Fruit fly (Drosophila melanogaster): ENCODE measurements around the gene CG10958.

The CG10958 gene

DNA sequence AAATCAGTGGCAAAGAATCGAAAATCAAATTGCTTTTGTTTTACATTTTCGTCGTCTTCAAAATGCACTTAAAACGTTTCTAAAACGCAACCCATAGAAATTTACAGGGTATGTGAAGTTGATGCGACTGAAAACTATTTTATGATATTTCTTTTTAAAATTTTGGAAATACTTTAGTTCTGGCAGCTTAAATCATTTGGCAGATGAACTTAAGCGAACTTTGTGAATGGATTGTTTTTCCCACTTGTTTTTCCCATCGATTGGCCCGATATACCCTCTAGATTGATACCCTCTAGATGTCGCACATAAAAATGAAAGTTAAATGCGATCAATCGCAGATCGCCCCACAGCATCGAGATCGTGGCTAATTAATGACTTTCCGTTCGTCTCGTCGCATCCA lies 5.9 kb upstream of the CG10958 start (continued):
- TF ChIP-seq CG9797 (GFP tag; optimal IDR thresholded peaks at IDR 0.05) (no peak), ci (GFP tag; IDR thresholded peaks at IDR 0.05) (peak; percentile 89), CG1792 (GFP tag; optimal IDR thresholded peaks at IDR 0.05) (no peak), CG1832 (GFP tag; optimal IDR thresholded peaks at IDR 0.05) (no peak), CG10959 (GFP tag; IDR thresholded peaks at IDR 0.05) (peak; percentile 45; the same call in 1 of the 2 replicates), NFAT (GFP tag; IDR thresholded peaks at IDR 0.05) (no peak), CG1647 (GFP tag; optimal IDR thresholded peaks at IDR 0.05) (no peak), gfzf (GFP tag; optimal IDR thresholded peaks at IDR 0.05) (no peak), usp (GFP tag; optimal IDR thresholded peaks at IDR 0.05) (no peak), oc (tag; optimal IDR thresholded peaks at IDR 0.05) (peak; percentile 74), CG7745 (tag; optimal IDR thresholded peaks at IDR 0.05) (no peak), CG5180 (GFP tag; optimal IDR thresholded peaks at IDR 0.05) (peak; percentile 21), phol (tag; optimal IDR thresholded peaks at IDR 0.05) (peak; percentile 78), sisA (GFP tag; IDR thresholded peaks at IDR 0.05) (peak; percentile 67), C15 (GFP tag; IDR thresholded peaks at IDR 0.05) (no peak), H2.0 (GFP tag; IDR thresholded peaks at IDR 0.05) (no peak), inv (GFP tag; IDR thresholded peaks at IDR 0.05; ENCODE audit: partially characterized antibody) (no peak), ato (GFP tag; IDR thresholded peaks at IDR 0.05; ENCODE audit: partially characterized antibody) (no peak), D19A (tag; optimal IDR thresholded peaks at IDR 0.05) (peak; percentile 66), pho (GFP tag; optimal IDR thresholded peaks at IDR 0.05) (no peak), CG12659 (GFP tag; optimal IDR thresholded peaks at IDR 0.05) (peak; percentile 11), CG6813 (GFP tag; optimal IDR thresholded peaks at IDR 0.05) (peak; percentile 43), twi (tag; optimal IDR thresholded peaks at IDR 0.05) (peak; percentile 13), org-1 (GFP tag; optimal IDR thresholded peaks at IDR 0.05) (peak; percentile 15), CG31224 (GFP tag; IDR thresholded peaks at IDR 0.05) (no peak), tio (GFP tag; optimal IDR thresholded peaks at IDR 0.05) (peak; percentile 53), CG2678 (tag; optimal IDR thresholded peaks at IDR 0.05) (peak; percentile 64), CG7271 (tag; optimal IDR thresholded peaks at IDR 0.05) (no peak), CG15514 (GFP tag; optimal IDR thresholded peaks at IDR 0.05) (no peak), kni (GFP tag; optimal IDR thresholded peaks at IDR 0.05) (no peak), Sry-β (GFP tag; optimal IDR thresholded peaks at IDR 0.05) (no peak), Dek (tag; optimal IDR thresholded peaks at IDR 0.05) (no peak), az2 (GFP tag; optimal IDR thresholded peaks at IDR 0.05) (peak; percentile 69), ATbp (GFP tag; optimal IDR thresholded peaks at IDR 0.05) (peak; percentile 83), CG14050 (GFP tag; IDR thresholded peaks at IDR 0.05) (peak; percentile 38; the same call in 2 of the 3 replicates), CG3281 (GFP tag; optimal IDR thresholded peaks at IDR 0.05) (no peak), CG5245 (GFP tag; optimal IDR thresholded peaks at IDR 0.05) (peak; percentile 36), ash1 (GFP tag; optimal IDR thresholded peaks at IDR 0.05) (no peak), Drgx (GFP tag; IDR thresholded peaks at IDR 0.05) (no peak), her (GFP tag; optimal IDR thresholded peaks at IDR 0.05) (no peak), NfI (GFP tag; optimal IDR thresholded peaks at IDR 0.05) (peak; percentile 32), Ssrp (tag; optimal IDR thresholded peaks at IDR 0.05) (peak; percentile 65), bab2 (GFP tag; optimal IDR thresholded peaks at IDR 0.05) (peak; percentile 22), Ptx1 (GFP tag; IDR thresholded peaks at IDR 0.05) (peak; percentile 67), Opbp (GFP tag; IDR thresholded peaks at IDR 0.05; ENCODE audit: partially characterized antibody) (no peak), abd-A (tag; optimal IDR thresholded peaks at IDR 0.05) (no peak), CG8944 (GFP tag; optimal IDR thresholded peaks at IDR 0.05) (peak; percentile 53), schlank (tag; optimal IDR thresholded peaks at IDR 0.05) (no peak), cwo (GFP tag; optimal IDR thresholded peaks at IDR 0.05) (no peak), CG2120 (GFP tag; optimal IDR thresholded peaks at IDR 0.05) (no peak), CG11093 (GFP tag; IDR thresholded peaks at IDR 0.05) (no peak)

All from whole organism, embryonic.